Fruit fly (Drosophila melanogaster) whole organism, prepupa: ENCODE measurements around the gene ec.

Experiments
- Blimp-1 ChIP-seq: fragments of 200-800 bp; sonication (Bioruptor generic); optimal IDR thresholded peaks from 3 replicates; lab custom pipeline; 2017; ENCODE audit warnings: missing biosample characterization, missing genetic modification characterization, mild to moderate bottlenecking, moderate library complexity, missing genetic modification reagents
- CG11294 ChIP-seq: fragments of 200-800 bp; sonication (Bioruptor generic); IDR thresholded peaks from 2 replicates; pipeline ENCODE4 v1.3.6; 2022; ENCODE audit warnings: missing biosample characterization, missing genetic modification characterization
- CG11762 ChIP-seq: fragments of 200-800 bp; sonication (Bioruptor generic); optimal IDR thresholded peaks from 3 replicates; lab custom pipeline; 2016; ENCODE audit warnings: missing biosample characterization, missing genetic modification characterization; ENCODE audit not compliant: insufficient read depth
- CG11902 ChIP-seq: fragments of 200-800 bp; sonication (Bioruptor generic); optimal IDR thresholded peaks from 3 replicates; lab custom pipeline; 2016; ENCODE audit warnings: missing biosample characterization, missing genetic modification characterization
- CG15336 ChIP-seq: fragments of 200-800 bp; sonication (Bioruptor generic); IDR thresholded peaks from 2 replicates; pipeline ENCODE4 v1.3.6; 2022; ENCODE audit warnings: missing biosample characterization, missing genetic modification characterization
- CG1621 ChIP-seq: fragments of 200-800 bp; sonication (Bioruptor generic); optimal IDR thresholded peaks from 3 replicates; lab custom pipeline; 2018; ENCODE audit warnings: missing biosample characterization, mild to moderate bottlenecking, missing genetic modification characterization
- CG16779 ChIP-seq: fragments of 200-800 bp; sonication (Bioruptor generic); optimal IDR thresholded peaks from 3 replicates; lab custom pipeline; 2017; ENCODE audit warnings: missing biosample characterization, mild to moderate bottlenecking, missing genetic modification characterization
- CG3032 ChIP-seq: fragments of 200-800 bp; optimal IDR thresholded peaks from 2 replicates; lab custom pipeline; 2019; ENCODE audit warnings: missing biosample characterization, mild to moderate bottlenecking, missing genetic modification characterization, moderate library complexity
- CG31627 ChIP-seq: fragments of 200-800 bp; sonication (Bioruptor generic); optimal IDR thresholded peaks from 3 replicates; lab custom pipeline; 2016; ENCODE audit warnings: missing biosample characterization, missing genetic modification characterization
- CG32006 ChIP-seq: fragments of 200-800 bp; sonication (Bioruptor generic); optimal IDR thresholded peaks from 3 replicates; lab custom pipeline; 2017; ENCODE audit warnings: missing biosample characterization, mild to moderate bottlenecking, missing genetic modification characterization
- CG34406 ChIP-seq: fragments of 200-800 bp; sonication (Bioruptor generic); optimal IDR thresholded peaks from 3 replicates; lab custom pipeline; 2016; ENCODE audit warnings: missing biosample characterization, missing genetic modification characterization
- CG3919 ChIP-seq: fragments of 200-800 bp; sonication (Bioruptor generic); optimal IDR thresholded peaks from 3 replicates; lab custom pipeline; 2016; ENCODE audit warnings: missing biosample characterization, missing genetic modification characterization
- CG6163 ChIP-seq: fragments of 200-800 bp; sonication (Bioruptor generic); IDR thresholded peaks from 3 replicates; pipeline ENCODE4 v1.3.6; 2022; ENCODE audit warnings: missing biosample characterization, missing genetic modification characterization
- CG6276 ChIP-seq: fragments of 200-800 bp; sonication (Bioruptor generic); optimal IDR thresholded peaks from 2 replicates; lab custom pipeline; 2017; ENCODE audit warnings: missing biosample characterization, mild to moderate bottlenecking, missing genetic modification characterization
- CG6792 ChIP-seq: fragments of 200-800 bp; sonication (Bioruptor generic); optimal IDR thresholded peaks from 3 replicates; lab custom pipeline; 2016; ENCODE audit warnings: missing biosample characterization, missing genetic modification characterization
- CG6808 ChIP-seq: fragments of 200-800 bp; sonication (Bioruptor generic); optimal IDR thresholded peaks from 3 replicates; lab custom pipeline; 2017; ENCODE audit warnings: missing biosample characterization, missing genetic modification characterization, mild to moderate bottlenecking, moderate library complexity, missing genetic modification reagents
- CG7368 ChIP-seq: fragments of 200-800 bp; sonication (Bioruptor generic); optimal IDR thresholded peaks from 3 replicates; lab custom pipeline; 2016; ENCODE audit warnings: missing biosample characterization, missing genetic modification characterization
- CG8119 ChIP-seq: fragments of 200-800 bp; sonication (Bioruptor generic); IDR thresholded peaks from 3 replicates; pipeline ENCODE4 v1.3.6; 2022; ENCODE audit warnings: missing biosample characterization, missing genetic modification characterization
- CG8632 ChIP-seq: fragments of 200-800 bp; sonication (Bioruptor generic); optimal IDR thresholded peaks from 3 replicates; lab custom pipeline; 2016; ENCODE audit warnings: missing biosample characterization, missing genetic modification characterization
- CG9139 ChIP-seq: fragments of 200-800 bp; sonication (Bioruptor generic); optimal IDR thresholded peaks from 3 replicates; lab custom pipeline; 2017; ENCODE audit warnings: missing biosample characterization, mild to moderate bottlenecking, missing genetic modification characterization
- Eip75B ChIP-seq: fragments of 200-800 bp; sonication (Bioruptor generic); optimal IDR thresholded peaks from 3 replicates; lab custom pipeline; 2016; ENCODE audit warnings: missing biosample characterization, missing genetic modification characterization
- Eip78C ChIP-seq: fragments of 200-800 bp; sonication (Bioruptor generic); peaks from one replicate; lab custom pipeline; 2016; ENCODE audit warnings: missing biosample characterization, missing genetic modification characterization
- Eip93F ChIP-seq: fragments of 200-800 bp; sonication (Bioruptor generic); optimal IDR thresholded peaks from 2 replicates; lab custom pipeline; 2016; ENCODE audit warnings: missing biosample characterization, mild to moderate bottlenecking, missing genetic modification characterization
- Ets21C ChIP-seq: fragments of 200-800 bp; sonication (Bioruptor generic); optimal IDR thresholded peaks from 3 replicates; lab custom pipeline; 2016; ENCODE audit warnings: missing biosample characterization, missing genetic modification characterization
- Ets96B ChIP-seq: fragments of 200-800 bp; optimal IDR thresholded peaks from 2 replicates; lab custom pipeline; 2019; ENCODE audit warnings: missing biosample characterization, mild to moderate bottlenecking, missing genetic modification characterization, moderate library complexity
- Gug ChIP-seq: fragments of 200-800 bp; sonication (Bioruptor generic); IDR thresholded peaks from 2 replicates; pipeline ENCODE4 v1.3.6; 2022; ENCODE audit warnings: missing biosample characterization, missing genetic modification characterization
- Hr39 ChIP-seq: fragments of 200-800 bp; sonication (Bioruptor generic); optimal IDR thresholded peaks from 2 replicates; lab custom pipeline; 2016; ENCODE audit warnings: missing biosample characterization, missing genetic modification characterization
- Hr4 ChIP-seq: fragments of 200-800 bp; sonication (Bioruptor generic); optimal IDR thresholded peaks from 3 replicates; lab custom pipeline; 2016; ENCODE audit warnings: missing biosample characterization, missing genetic modification characterization
- Lpt ChIP-seq: fragments of 200-800 bp; sonication (Bioruptor generic); optimal IDR thresholded peaks from 3 replicates; lab custom pipeline; 2016; ENCODE audit warnings: missing biosample characterization, missing genetic modification characterization
- Met ChIP-seq: fragments of 200-800 bp; sonication (Bioruptor generic); optimal IDR thresholded peaks from 3 replicates; lab custom pipeline; 2016; ENCODE audit warnings: missing biosample characterization, missing genetic modification characterization
- OdsH ChIP-seq: fragments of 200-800 bp; sonication (Bioruptor generic); optimal IDR thresholded peaks from 3 replicates; lab custom pipeline; 2016; ENCODE audit warnings: missing biosample characterization, missing genetic modification characterization
- Smox ChIP-seq: fragments of 200-800 bp; sonication (Bioruptor generic); optimal IDR thresholded peaks from 3 replicates; lab custom pipeline; 2016; ENCODE audit warnings: missing biosample characterization, missing genetic modification characterization
- Sox102F ChIP-seq: fragments of 200-800 bp; sonication (Bioruptor generic); optimal IDR thresholded peaks from 2 replicates; lab custom pipeline; 2016; ENCODE audit warnings: missing biosample characterization, mild to moderate bottlenecking, missing genetic modification characterization
- Sox14 ChIP-seq: fragments of 200-800 bp; sonication (Bioruptor generic); optimal IDR thresholded peaks from 3 replicates; lab custom pipeline; 2016; ENCODE audit warnings: missing biosample characterization, missing genetic modification characterization
- Sox15 ChIP-seq: fragments of 200-800 bp; sonication (Bioruptor generic); optimal IDR thresholded peaks from 3 replicates; lab custom pipeline; 2016; ENCODE audit warnings: missing biosample characterization, missing genetic modification characterization
- achi ChIP-seq: fragments of 200-800 bp; sonication (Bioruptor generic); optimal IDR thresholded peaks from 3 replicates; lab custom pipeline; 2016; ENCODE audit warnings: missing biosample characterization, missing genetic modification characterization
- cyc ChIP-seq: fragments of 200-800 bp; sonication (Bioruptor generic); optimal IDR thresholded peaks from 3 replicates; lab custom pipeline; 2016; ENCODE audit warnings: missing biosample characterization, missing genetic modification characterization
- dsx ChIP-seq: fragments of 200-800 bp; optimal IDR thresholded peaks from 3 replicates; lab custom pipeline; 2019; ENCODE audit warnings: missing biosample characterization, mild to moderate bottlenecking, missing genetic modification characterization, moderate library complexity; ENCODE audit not compliant: poor library complexity, severe bottlenecking
- esn ChIP-seq: fragments of 200-800 bp; sonication (Bioruptor generic); optimal IDR thresholded peaks from 2 replicates; lab custom pipeline; 2016; ENCODE audit warnings: missing biosample characterization, mild to moderate bottlenecking, missing genetic modification characterization, moderate library complexity
- fd59A ChIP-seq: fragments of 200-800 bp; sonication (Bioruptor generic); optimal IDR thresholded peaks from 2 replicates; lab custom pipeline; 2017; ENCODE audit warnings: missing biosample characterization, mild to moderate bottlenecking, missing genetic modification characterization, missing genetic modification reagents
- fkh ChIP-seq: fragments of 200-800 bp; sonication (Bioruptor generic); optimal IDR thresholded peaks from 3 replicates; lab custom pipeline; 2017; ENCODE audit warnings: missing biosample characterization, mild to moderate bottlenecking, missing genetic modification characterization, moderate library complexity
- lz ChIP-seq: fragments of 200-800 bp; sonication (Bioruptor generic); optimal IDR thresholded peaks from 3 replicates; lab custom pipeline; 2016; ENCODE audit warnings: missing biosample characterization, missing genetic modification characterization
- net ChIP-seq: fragments of 200-800 bp; sonication (Bioruptor generic); optimal IDR thresholded peaks from 3 replicates; lab custom pipeline; 2016; ENCODE audit warnings: missing biosample characterization, missing genetic modification characterization
- pdm3 ChIP-seq: fragments of 200-800 bp; sonication (Bioruptor generic); optimal IDR thresholded peaks from 3 replicates; lab custom pipeline; 2016; ENCODE audit warnings: missing biosample characterization, missing genetic modification characterization
- salr ChIP-seq, 2 experiments: fragments of 200-800 bp; sonication (Bioruptor generic); optimal IDR thresholded peaks; 3 replicates each; lab custom pipeline; 2016 to 2018; ENCODE audit warnings: missing biosample characterization in 2 of 2, missing genetic modification characterization in 2 of 2, mild to moderate bottlenecking in 1 of 2
- spab ChIP-seq: fragments of 200-800 bp; sonication (Bioruptor generic); optimal IDR thresholded peaks from 2 replicates; lab custom pipeline; 2017; ENCODE audit warnings: missing biosample characterization, mild to moderate bottlenecking, missing genetic modification characterization, missing genetic modification reagents
- ss ChIP-seq, 2 experiments: fragments of 200-800 bp; sonication (Bioruptor generic); optimal IDR thresholded peaks; 2 replicates in 1 of 2; 3 replicates in 1 of 2; lab custom pipeline; 2017 to 2018; ENCODE audit warnings: mild to moderate bottlenecking in 2 of 2, missing biosample characterization in 2 of 2, missing genetic modification characterization in 2 of 2, moderate library complexity in 1 of 2
- svp ChIP-seq: fragments of 200-800 bp; sonication (Bioruptor generic); peaks from one replicate; lab custom pipeline; 2016; ENCODE audit warnings: missing biosample characterization, missing genetic modification characterization

ec gene

DNA sequence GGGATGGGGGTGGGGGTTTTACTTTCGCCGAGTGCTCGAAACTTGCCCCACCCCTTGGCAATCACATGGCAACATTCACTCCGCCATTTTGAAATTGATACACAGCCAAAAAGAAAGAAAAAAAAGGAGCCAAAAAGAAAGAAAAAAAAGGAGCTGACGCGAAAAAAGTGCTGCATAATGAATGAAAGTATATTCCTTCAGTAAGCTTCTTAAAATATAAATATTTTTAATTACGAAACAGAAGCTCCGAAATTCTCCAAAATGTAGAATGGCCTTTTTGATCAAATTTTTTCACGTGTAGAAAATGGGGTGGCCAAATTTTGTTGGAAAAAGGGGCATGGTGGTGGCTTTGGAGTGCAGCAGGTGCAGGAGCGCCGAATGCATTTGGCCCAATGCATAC lies 43.3 kb upstream of the ec start (continued):
- TF ChIP-seq Sox14 (GFP tag; lab: Kevin White, UChicago) (peak; percentile 17), Eip75B (GFP tag; lab: Kevin White, UChicago) (no peak), CG8632 (GFP tag; lab: Kevin White, UChicago) (peak; percentile 40), dsx (GFP tag; lab: Kevin White, UChicago) (no peak), CG11902 (no peak), OdsH (GFP tag; lab: Kevin White, UChicago) (peak; percentile 47), Sox102F (peak; percentile 13), CG3919 (GFP tag; lab: Kevin White, UChicago) (peak; percentile 37), net (GFP tag; lab: Kevin White, UChicago) (peak; percentile 9), Smox (peak; percentile 32), Gug (GFP tag; lab: Robert Waterston, UW) (no peak), CG1621 (tag; lab: Kevin White, UChicago) (no peak), CG3032 (tag; lab: Kevin White, UChicago) (no peak), CG11294 (0 out of 2 replicates have a peak, but pooled peaks have one; percentile 17), CG16779 (no peak), CG9139 (GFP tag; lab: Kevin White, UChicago) (no peak), CG7368 (peak; percentile 27), Eip78C (GFP tag; lab: Kevin White, UChicago) (peak; percentile 75), CG8119 (GFP tag; lab: Robert Waterston, UW) (peak; percentile 40; the same call in 1 of the 3 replicates), Sox15 (GFP tag; lab: Kevin White, UChicago) (no peak), achi (GFP tag; lab: Kevin White, UChicago) (peak; percentile 42), Hr39 (GFP tag; lab: Kevin White, UChicago) (peak; percentile 40), CG6276 (GFP tag; lab: Kevin White, UChicago) (peak; percentile 20), Met (GFP tag; lab: Kevin White, UChicago) (peak; percentile 51), esn (GFP tag; lab: Kevin White, UChicago) (peak; percentile 60), svp (GFP tag; lab: Kevin White, UChicago) (peak; percentile 67), CG11762 (GFP tag; lab: Kevin White, UChicago) (no peak), Ets21C (GFP tag; lab: Kevin White, UChicago) (no peak), Lpt (no peak)

DNA sequence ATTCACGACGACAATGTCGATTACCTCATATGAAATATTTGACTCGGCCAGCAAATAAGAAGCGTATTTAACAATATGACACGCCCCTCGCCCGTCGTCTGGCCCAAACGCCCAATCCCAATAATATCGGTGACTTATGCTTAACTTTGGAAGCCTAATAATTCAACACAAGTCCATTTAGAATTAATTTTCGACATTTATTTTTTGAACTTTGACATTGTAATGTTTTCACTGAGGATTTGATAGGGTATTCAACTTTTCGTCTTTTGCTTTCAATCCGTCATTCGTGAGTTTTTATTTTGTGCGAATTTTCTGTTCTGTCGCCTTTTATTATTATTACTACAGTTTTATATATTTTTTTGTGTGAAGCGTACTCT lies 39.1 kb upstream of the ec start:
- TF ChIP-seq net (GFP tag; lab: Kevin White, UChicago) (no peak), achi (GFP tag; lab: Kevin White, UChicago) (no peak), spab (no peak), CG11294 (no peak), salr (GFP tag; optimal IDR thresholded peaks at IDR 0.05; lab: Kevin White, UChicago) (no peak), Sox15 (GFP tag; lab: Kevin White, UChicago) (no peak), CG8119 (GFP tag; lab: Robert Waterston, UW) (no peak), CG6163 (GFP tag; lab: Robert Waterston, UW) (no peak), CG34406 (GFP tag; lab: Kevin White, UChicago) (no peak), Lpt (no peak), CG15336 (no peak), lz (GFP tag; lab: Kevin White, UChicago) (peak; percentile 3), CG31627 (peak; percentile 23), Sox102F (peak; percentile 41), CG6792 (GFP tag; lab: Kevin White, UChicago) (no peak), Met (GFP tag; lab: Kevin White, UChicago) (peak; percentile 30), CG8632 (GFP tag; lab: Kevin White, UChicago) (no peak), fd59A (GFP tag; lab: Kevin White, UChicago) (no peak), Hr4 (GFP tag; lab: Kevin White, UChicago) (no peak), Eip93F (GFP tag; lab: Kevin White, UChicago) (no peak), CG3032 (tag; lab: Kevin White, UChicago) (no peak), Ets96B (tag; lab: Kevin White, UChicago) (no peak), CG3919 (GFP tag; lab: Kevin White, UChicago) (no peak), esn (GFP tag; lab: Kevin White, UChicago) (peak; percentile 23), pdm3 (GFP tag; lab: Kevin White, UChicago) (no peak), CG9139 (GFP tag; lab: Kevin White, UChicago) (no peak), cyc (GFP tag; lab: Kevin White, UChicago) (no peak), CG1621 (tag; lab: Kevin White, UChicago) (no peak), Ets21C (GFP tag; lab: Kevin White, UChicago) (no peak), CG11762 (GFP tag; lab: Kevin White, UChicago) (no peak), CG7368 (no peak), ss (GFP tag; optimal IDR thresholded peaks at IDR 0.05; lab: Kevin White, UChicago) (no peak), CG6808 (no peak), fkh (GFP tag; lab: Kevin White, UChicago) (no peak), CG11902 (no peak), Blimp-1 (GFP tag; lab: Kevin White, UChicago) (no peak), CG32006 (GFP tag; lab: Kevin White, UChicago) (no peak)
